Worm (Caenorhabditis elegans) whole organism, L2 larva: ENCODE data around the gene idh-1.
A peak's percentile ranks its signal among the peaks of the same experiment; 100 is the strongest.

Experiments used
- C34F6.9 ChIP-seq: fragments of 150-350 bp; optimal IDR thresholded peaks from 2 replicates; lab custom pipeline; 2014; ENCODE audit warnings: missing biosample characterization, missing genetic modification characterization
- F13H6.1 ChIP-seq: sonication (generic microtip); optimal IDR thresholded peaks from 2 replicates; lab custom pipeline; 2016; ENCODE audit warnings: missing genetic modification characterization, missing compliant biosample characterization
- Y55F3AM.14 ChIP-seq: fragments of 200-800 bp; sonication (Bioruptor generic); optimal IDR thresholded peaks from 2 replicates; lab custom pipeline; 2018; ENCODE audit warnings: mild to moderate bottlenecking, missing genetic modification characterization, missing compliant biosample characterization
- alr-1 ChIP-seq: fragments of 150-350 bp; optimal IDR thresholded peaks from 2 replicates; lab custom pipeline; 2014; ENCODE audit warnings: missing biosample characterization, missing genetic modification characterization
- aly-2 ChIP-seq: fragments of 150-350 bp; optimal IDR thresholded peaks from 2 replicates; lab custom pipeline; 2014; ENCODE audit warnings: missing biosample characterization, missing genetic modification characterization
- ama-1 ChIP-seq: fragments of 150-350 bp; optimal IDR thresholded peaks from 2 replicates; lab custom pipeline; 2018; ENCODE audit warnings: inconsistent platforms
- blmp-1 ChIP-seq: sonication (generic microtip); optimal IDR thresholded peaks from 2 replicates; lab custom pipeline; 2017; ENCODE audit warnings: missing genetic modification characterization, mild to moderate bottlenecking, missing compliant biosample characterization, antibody characterized with exemption, moderate library complexity; ENCODE audit not compliant: insufficient read depth
- ceh-16 ChIP-seq: fragments of 150-350 bp; optimal IDR thresholded peaks from 2 replicates; lab custom pipeline; 2014; ENCODE audit warnings: missing biosample characterization, missing genetic modification characterization
- ceh-82 ChIP-seq: fragments of 150-350 bp; optimal IDR thresholded peaks from 2 replicates; lab custom pipeline; 2014; ENCODE audit warnings: missing biosample characterization, missing genetic modification characterization
- crh-2 ChIP-seq: sonication (generic microtip); optimal IDR thresholded peaks from 2 replicates; lab custom pipeline; 2017; ENCODE audit warnings: missing biosample characterization, missing genetic modification characterization
- elt-1 ChIP-seq: fragments of 150-350 bp; optimal IDR thresholded peaks from 2 replicates; lab custom pipeline; 2014; ENCODE audit warnings: missing biosample characterization, missing genetic modification characterization
- fos-1 ChIP-seq: fragments of 150-350 bp; optimal IDR thresholded peaks from 2 replicates; lab custom pipeline; 2014; ENCODE audit warnings: missing biosample characterization, missing genetic modification characterization
- gmeb-1 ChIP-seq: fragments of 150-350 bp; optimal IDR thresholded peaks from 2 replicates; lab custom pipeline; 2014; ENCODE audit warnings: missing biosample characterization, missing genetic modification characterization
- lin-11 ChIP-seq: fragments of 150-350 bp; sonication (generic microtip); optimal IDR thresholded peaks from 2 replicates; lab custom pipeline; 2014; ENCODE audit warnings: missing biosample characterization, missing genetic modification characterization, inconsistent platforms, mixed read lengths
- lin-13 ChIP-seq: fragments of 150-350 bp; optimal IDR thresholded peaks from 2 replicates; lab custom pipeline; 2014; ENCODE audit warnings: missing biosample characterization, missing genetic modification reagents, missing genetic modification characterization
- lsy-2 ChIP-seq, 2 experiments: fragments of 150-350 bp in 1 of 2; sonication (generic microtip) in 1 of 2; optimal IDR thresholded peaks; 2 replicates each; lab custom pipeline; 2014 to 2017; ENCODE audit warnings: missing biosample characterization in 2 of 2, missing genetic modification characterization in 2 of 2
- mbf-1 ChIP-seq: sonication (generic microtip); optimal IDR thresholded peaks from 2 replicates; lab custom pipeline; 2017; ENCODE audit warnings: missing biosample characterization, missing genetic modification characterization
- mdl-1 ChIP-seq, 2 experiments: fragments of 150-350 bp in 1 of 2; sonication (generic microtip) in 1 of 2; optimal IDR thresholded peaks; 2 replicates each; lab custom pipeline; 2017; ENCODE audit warnings: missing biosample characterization in 2 of 2, missing genetic modification characterization in 2 of 2
- nhr-129 ChIP-seq: fragments of 150-350 bp; optimal IDR thresholded peaks from 2 replicates; lab custom pipeline; 2014; ENCODE audit warnings: missing biosample characterization, missing genetic modification characterization
- nhr-237 ChIP-seq: fragments of 150-350 bp; optimal IDR thresholded peaks from 2 replicates; lab custom pipeline; 2014; ENCODE audit warnings: missing biosample characterization, missing genetic modification characterization
- nhr-25 ChIP-seq: fragments of 150-350 bp; sonication (generic microtip); optimal IDR thresholded peaks from 3 replicates; lab custom pipeline; 2014; ENCODE audit warnings: missing biosample characterization, missing genetic modification characterization
- nhr-6 ChIP-seq: fragments of 150-350 bp; optimal IDR thresholded peaks from 2 replicates; lab custom pipeline; 2014; ENCODE audit warnings: missing biosample characterization, missing genetic modification characterization
- nhr-77 ChIP-seq: fragments of 150-350 bp; optimal IDR thresholded peaks from 2 replicates; lab custom pipeline; 2014; ENCODE audit warnings: missing biosample characterization, missing genetic modification characterization
- peb-1 ChIP-seq: fragments of 150-350 bp; optimal IDR thresholded peaks from 2 replicates; lab custom pipeline; 2014; ENCODE audit warnings: missing biosample characterization, missing genetic modification characterization
- sem-4 ChIP-seq: fragments of 150-350 bp; optimal IDR thresholded peaks from 2 replicates; lab custom pipeline; 2014; ENCODE audit warnings: missing biosample characterization, missing genetic modification reagents, missing genetic modification characterization
- sma-3 ChIP-seq: sonication (generic microtip); optimal IDR thresholded peaks from 2 replicates; lab custom pipeline; 2016; ENCODE audit warnings: missing genetic modification reagents, missing genetic modification characterization, missing compliant biosample characterization
- sma-9 ChIP-seq, 2 experiments: fragments of 150-350 bp in 1 of 2; sonication (generic microtip) in 1 of 2; optimal IDR thresholded peaks; 2 replicates each; lab custom pipeline; 2014 to 2016; ENCODE audit warnings: missing genetic modification characterization in 2 of 2, mild to moderate bottlenecking in 1 of 2, missing biosample characterization in 1 of 2, missing compliant biosample characterization in 1 of 2, missing genetic modification reagents in 1 of 2, moderate library complexity in 1 of 2
- snpc-4 ChIP-seq: fragments of 150-350 bp; optimal IDR thresholded peaks from 2 replicates; lab custom pipeline; 2014; ENCODE audit warnings: missing biosample characterization, missing genetic modification characterization
- unc-55 ChIP-seq: fragments of 150-350 bp; sonication (generic microtip); optimal IDR thresholded peaks from 3 replicates; lab custom pipeline; 2014; ENCODE audit warnings: missing biosample characterization, missing genetic modification reagents, missing genetic modification characterization
- zag-1 ChIP-seq: fragments of 150-350 bp; optimal IDR thresholded peaks from 2 replicates; lab custom pipeline; 2014; ENCODE audit warnings: missing biosample characterization, missing genetic modification characterization
- ztf-1 ChIP-seq: fragments of 200-800 bp; sonication (Bioruptor generic); conservative IDR thresholded peaks from 2 replicates; pipeline ENCODE4 v1.3.6; 2022; ENCODE audit warnings: missing genetic modification characterization, missing compliant biosample characterization
- ztf-11 ChIP-seq: sonication (generic microtip); optimal IDR thresholded peaks from 2 replicates; lab custom pipeline; 2017; ENCODE audit warnings: missing biosample characterization, missing genetic modification characterization
- ztf-4 ChIP-seq: fragments of 150-350 bp; optimal IDR thresholded peaks from 2 replicates; lab custom pipeline; 2014; ENCODE audit warnings: missing biosample characterization, missing genetic modification characterization

idh-1 gene

ce11 chrIV:9459224-9459781 is 18.4 kb upstream of the idh-1 start, which contains the start of gene copb-2:
copb-2 (plus strand) TSS chrIV:9459731.
- TF ChIP-seq snpc-4 (tag; lab: Kevin White, UChicago), result peak; percentile 67
- TF ChIP-seq alr-1 (tag; lab: Kevin White, UChicago), result no peak
- TF ChIP-seq sma-9 (GFP tag; optimal IDR thresholded peaks at IDR 0.05; lab: Kevin White, UChicago), result peak; percentile 36
- TF ChIP-seq sma-9 (tag; optimal IDR thresholded peaks at IDR 0.05; lab: Kevin White, UChicago), result no peak
- TF ChIP-seq crh-2, result peak; percentile 93
- peak; percentile 85 for TF ChIP-seq unc-55 (GFP tag; lab: Kevin White, UChicago)
- TF ChIP-seq ama-1 (lab: Kevin White, UChicago), result peak; percentile 12
- TF ChIP-seq fos-1, result peak; percentile 20
- no peak for TF ChIP-seq nhr-237 (tag; lab: Kevin White, UChicago)
- peak; percentile 55 for TF ChIP-seq lin-11 (tag; lab: Kevin White, UChicago)
- TF ChIP-seq nhr-129 (tag; lab: Kevin White, UChicago), result peak; percentile 28
- no peak for TF ChIP-seq peb-1 (tag; lab: Kevin White, UChicago)
- TF ChIP-seq ztf-1, result no peak
- TF ChIP-seq ztf-4 (tag; lab: Kevin White, UChicago), result no peak
- TF ChIP-seq lsy-2 (tag; optimal IDR thresholded peaks at IDR 0.05; lab: Kevin White, UChicago), result peak; percentile 17 to 84
- TF ChIP-seq C34F6.9 (tag; lab: Kevin White, UChicago), result peak; percentile 79
- peak; percentile 36 for TF ChIP-seq nhr-25 (tag; lab: Kevin White, UChicago)
- peak; percentile 68 for TF ChIP-seq lin-13 (GFP tag; lab: Kevin White, UChicago)
- TF ChIP-seq elt-1, result no peak
- TF ChIP-seq zag-1, result no peak
- peak; percentile 4 for TF ChIP-seq sem-4 (tag; lab: Kevin White, UChicago)
- peak; percentile 20 for TF ChIP-seq sma-3 (GFP tag; lab: Kevin White, UChicago)
- TF ChIP-seq mbf-1 (tag; lab: Kevin White, UChicago), result no peak
- TF ChIP-seq gmeb-1, result peak; percentile 71

DNA sequence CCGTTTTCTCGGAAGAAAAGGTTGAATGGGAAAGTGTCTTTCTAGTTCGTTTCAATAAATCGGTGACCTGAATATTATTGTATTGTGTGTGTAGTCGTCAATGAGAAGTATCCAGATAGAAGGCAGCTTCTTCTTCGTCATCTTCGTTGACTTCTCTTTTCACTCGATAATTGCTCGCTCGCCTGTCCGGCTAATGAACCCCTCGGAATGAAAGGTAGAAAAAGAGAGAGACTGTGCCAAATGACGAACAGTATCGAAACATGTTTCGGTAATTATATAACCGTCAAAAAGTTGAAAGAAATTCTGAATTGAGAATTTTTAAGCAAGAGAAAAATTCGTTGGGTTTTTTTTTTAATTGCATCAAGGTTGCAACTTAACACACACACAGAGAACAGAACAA is 16.5 kb upstream of the idh-1 start, which contains the start of gene cutl-17:
TSS of gene cutl-17 (minus strand) at position 101 of the 400 bp plus-strand sequence.
- TF ChIP-seq snpc-4 (tag; lab: Kevin White, UChicago) (no peak), lin-11 (tag; lab: Kevin White, UChicago) (no peak), ceh-82 (tag; lab: Kevin White, UChicago) (no peak), mdl-1 (tag; optimal IDR thresholded peaks at IDR 0.05; lab: Kevin White, UChicago) (no peak), ama-1 (lab: Kevin White, UChicago) (no peak), lsy-2 (tag; optimal IDR thresholded peaks at IDR 0.05; lab: Kevin White, UChicago) (no peak), ceh-16 (tag; lab: Kevin White, UChicago) (no peak), nhr-25 (tag; lab: Kevin White, UChicago) (no peak), aly-2 (tag; lab: Kevin White, UChicago) (no peak), blmp-1 (tag; lab: Kevin White, UChicago) (no peak), ztf-11 (no peak), fos-1 (no peak), mbf-1 (tag; lab: Kevin White, UChicago) (no peak), Y55F3AM.14 (GFP tag; lab: Kevin White, UChicago) (no peak), sma-9 (GFP tag; optimal IDR thresholded peaks at IDR 0.05; lab: Kevin White, UChicago) (no peak), sma-9 (tag; optimal IDR thresholded peaks at IDR 0.05; lab: Kevin White, UChicago) (no peak), nhr-237 (tag; lab: Kevin White, UChicago) (no peak), crh-2 (no peak), nhr-6 (no peak), F13H6.1 (tag; lab: Kevin White, UChicago) (no peak), gmeb-1 (no peak)

ce11 chrIV:9451816-9452215 is 10.9 kb upstream of the idh-1 start:
- TF ChIP-seq nhr-237 (tag; lab: Kevin White, UChicago) (no peak), peb-1 (tag; lab: Kevin White, UChicago) (no peak), mbf-1 (tag; lab: Kevin White, UChicago) (no peak), nhr-77 (tag; lab: Kevin White, UChicago) (no peak), nhr-129 (tag; lab: Kevin White, UChicago) (no peak)

ce11 chrIV:9450375-9450774 is 9.5 kb upstream of the idh-1 start, which contains the start of gene cpin-1:
cpin-1 (plus strand) TSS chrIV:9450675.
- TF ChIP-seq blmp-1 (tag; lab: Kevin White, UChicago), result no peak
- TF ChIP-seq unc-55 (GFP tag; lab: Kevin White, UChicago), result no peak
- TF ChIP-seq lin-11 (tag; lab: Kevin White, UChicago), result no peak
- TF ChIP-seq mbf-1 (tag; lab: Kevin White, UChicago), result no peak
- TF ChIP-seq ztf-11, result no peak
